Worm (Caenorhabditis elegans) whole organism, L2 larva: ENCODE data around the gene F54C9.3.

Source experiments
- aly-2 ChIP-seq: fragments of 150-350 bp; optimal IDR thresholded peaks from 2 replicates; lab custom pipeline; 2014; ENCODE audit warnings: missing biosample characterization, missing genetic modification characterization
- ceh-16 ChIP-seq: fragments of 150-350 bp; optimal IDR thresholded peaks from 2 replicates; lab custom pipeline; 2014; ENCODE audit warnings: missing biosample characterization, missing genetic modification characterization
- ceh-82 ChIP-seq: fragments of 150-350 bp; optimal IDR thresholded peaks from 2 replicates; lab custom pipeline; 2014; ENCODE audit warnings: missing biosample characterization, missing genetic modification characterization
- fos-1 ChIP-seq: fragments of 150-350 bp; optimal IDR thresholded peaks from 2 replicates; lab custom pipeline; 2014; ENCODE audit warnings: missing biosample characterization, missing genetic modification characterization
- lin-13 ChIP-seq: fragments of 150-350 bp; optimal IDR thresholded peaks from 2 replicates; lab custom pipeline; 2014; ENCODE audit warnings: missing biosample characterization, missing genetic modification reagents, missing genetic modification characterization
- mdl-1 ChIP-seq, 2 experiments: fragments of 150-350 bp in 1 of 2; sonication (generic microtip) in 1 of 2; optimal IDR thresholded peaks; 2 replicates each; lab custom pipeline; 2017; ENCODE audit warnings: missing biosample characterization in 2 of 2, missing genetic modification characterization in 2 of 2
- nhr-25 ChIP-seq: fragments of 150-350 bp; sonication (generic microtip); optimal IDR thresholded peaks from 3 replicates; lab custom pipeline; 2014; ENCODE audit warnings: missing biosample characterization, missing genetic modification characterization
- unc-39 ChIP-seq: fragments of 150-350 bp; optimal IDR thresholded peaks from 2 replicates; lab custom pipeline; 2014; ENCODE audit warnings: missing biosample characterization, missing genetic modification characterization
- unc-55 ChIP-seq: fragments of 150-350 bp; sonication (generic microtip); optimal IDR thresholded peaks from 3 replicates; lab custom pipeline; 2014; ENCODE audit warnings: missing biosample characterization, missing genetic modification reagents, missing genetic modification characterization
- ztf-11 ChIP-seq: sonication (generic microtip); optimal IDR thresholded peaks from 2 replicates; lab custom pipeline; 2017; ENCODE audit warnings: missing biosample characterization, missing genetic modification characterization

- TF ChIP-seq ceh-16 (tag; lab: Kevin White, UChicago) (no peak), ceh-82 (tag; lab: Kevin White, UChicago) (no peak), nhr-25 (tag; lab: Kevin White, UChicago) (peak; percentile 54), aly-2 (no peak), fos-1 (tag; lab: Kevin White, UChicago) (no peak), lin-13 (GFP tag; lab: Kevin White, UChicago) (no peak), ztf-11 (tag; lab: Kevin White, UChicago) (no peak), unc-39 (tag; lab: Kevin White, UChicago) (no peak), unc-55 (GFP tag; lab: Kevin White, UChicago) (no peak), mdl-1 (tag; optimal IDR thresholded peaks at IDR 0.05; lab: Kevin White, UChicago) (no peak)
Observed at ce11 chrII:8529176-8529698, 37.4 kb downstream of the F54C9.3 start.
